Worm (Caenorhabditis elegans): ENCODE data around the gene jmjd-4.

DNA sequence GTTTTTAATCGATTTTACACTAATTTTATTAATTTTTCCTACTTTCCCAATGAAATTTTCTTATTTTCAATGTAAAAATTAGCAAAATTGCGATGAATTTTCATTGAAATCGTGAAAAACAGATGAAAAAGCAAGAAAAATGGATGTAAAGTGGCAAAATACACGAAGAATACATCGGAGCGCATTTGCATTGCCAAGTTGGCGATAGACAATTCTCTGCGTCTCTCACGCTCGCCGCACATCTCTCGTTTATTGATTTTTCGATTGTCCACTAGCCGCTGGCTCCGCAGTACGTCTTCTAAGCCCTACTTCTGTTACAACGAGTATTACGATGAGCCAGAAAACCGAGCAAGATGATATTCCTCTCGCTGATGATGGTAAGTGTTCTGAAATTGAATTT is 15.1 kb downstream of the jmjd-4 start, which contains the start of gene unc-69:
- TF ChIP-seq dao-5 (tag; optimal IDR thresholded peaks at IDR 0.05) (no peak), him-1 (tag; optimal IDR thresholded peaks at IDR 0.05) (no peak), W03F9.2 (tag; optimal IDR thresholded peaks at IDR 0.05) (peak; percentile 67)
